Fruit fly (Drosophila melanogaster) whole organism, embryonic: Measurements from ENCODE around the gene TotZ.
A peak's percentile ranks its signal among the peaks of the same experiment; 100 is the strongest.

Experiments
- Abd-B ChIP-seq: fragments of 200-800 bp; sonication (Bioruptor generic); optimal IDR thresholded peaks from 2 replicates; lab custom pipeline; 2018; ENCODE audit warnings: missing biosample characterization, mild to moderate bottlenecking, missing genetic modification characterization, moderate library complexity
- BEAF-32 ChIP-seq: fragments of 200-800 bp; sonication (Bioruptor generic); optimal IDR thresholded peaks from 3 replicates; lab custom pipeline; 2017; ENCODE audit warnings: missing biosample characterization, missing genetic modification characterization, mild to moderate bottlenecking, moderate library complexity, missing genetic modification reagents
- CG10321 ChIP-seq: fragments of 200-800 bp; sonication (Bioruptor generic); IDR thresholded peaks from 2 replicates; pipeline ENCODE4 v1.3.6; 2022; ENCODE audit warnings: missing biosample characterization, missing genetic modification characterization
- CG10366 ChIP-seq: fragments of 200-800 bp; sonication (Bioruptor generic); IDR thresholded peaks from 2 replicates; pipeline ENCODE4 v1.3.6; 2022; ENCODE audit warnings: missing biosample characterization, missing genetic modification characterization
- CG11456 ChIP-seq: fragments of 200-800 bp; sonication (Bioruptor generic); IDR thresholded peaks from 3 replicates; pipeline ENCODE4 v1.3.6; 2022; ENCODE audit warnings: missing biosample characterization, missing genetic modification characterization
- CG15011 ChIP-seq: fragments of 200-800 bp; sonication (Bioruptor generic); optimal IDR thresholded peaks from 3 replicates; lab custom pipeline; 2018; ENCODE audit warnings: missing biosample characterization, mild to moderate bottlenecking, missing genetic modification characterization
- CG17328 ChIP-seq: fragments of 200-800 bp; sonication (Bioruptor generic); IDR thresholded peaks from 2 replicates; pipeline ENCODE4 v1.3.6; 2022; ENCODE audit warnings: missing biosample characterization, missing genetic modification characterization
- CG17385 ChIP-seq: fragments of 200-800 bp; sonication (Bioruptor generic); optimal IDR thresholded peaks from 3 replicates; lab custom pipeline; 2018; ENCODE audit warnings: missing biosample characterization, mild to moderate bottlenecking, missing genetic modification characterization
- CG2116 ChIP-seq: fragments of 200-800 bp; sonication (Bioruptor generic); optimal IDR thresholded peaks from 3 replicates; lab custom pipeline; 2018; ENCODE audit warnings: missing biosample characterization, mild to moderate bottlenecking, missing genetic modification characterization
- CG2678 ChIP-seq: fragments of 200-800 bp; sonication (Bioruptor generic); optimal IDR thresholded peaks from 3 replicates; lab custom pipeline; 2019; ENCODE audit warnings: missing biosample characterization, mild to moderate bottlenecking, missing genetic modification characterization, moderate library complexity
- CG2875 ChIP-seq: fragments of 200-800 bp; sonication (Bioruptor generic); optimal IDR thresholded peaks from 2 replicates; lab custom pipeline; 2017; ENCODE audit warnings: missing biosample characterization, mild to moderate bottlenecking, missing genetic modification characterization, missing genetic modification reagents
- CG3281 ChIP-seq: fragments of 200-800 bp; sonication (Bioruptor generic); optimal IDR thresholded peaks from 3 replicates; lab custom pipeline; 2017; ENCODE audit warnings: missing biosample characterization, mild to moderate bottlenecking, missing genetic modification characterization
- CG4282 ChIP-seq: fragments of 200-800 bp; sonication (Bioruptor generic); optimal IDR thresholded peaks from 2 replicates; lab custom pipeline; 2016; ENCODE audit warnings: missing biosample characterization, missing genetic modification characterization
- CG7839 ChIP-seq: fragments of 200-800 bp; sonication (Bioruptor generic); optimal IDR thresholded peaks from 3 replicates; lab custom pipeline; 2018; ENCODE audit warnings: missing biosample characterization, mild to moderate bottlenecking, missing genetic modification characterization, moderate library complexity
- CG8089 ChIP-seq: fragments of 200-800 bp; sonication (Bioruptor generic); optimal IDR thresholded peaks from 3 replicates; lab custom pipeline; 2016; ENCODE audit warnings: missing biosample characterization, missing genetic modification characterization
- CG8924 ChIP-seq: fragments of 200-800 bp; optimal IDR thresholded peaks from 3 replicates; lab custom pipeline; 2019; ENCODE audit warnings: missing biosample characterization, mild to moderate bottlenecking, missing genetic modification characterization, moderate library complexity
- CG9876 ChIP-seq: fragments of 200-800 bp; sonication (Bioruptor generic); optimal IDR thresholded peaks from 2 replicates; lab custom pipeline; 2016; ENCODE audit warnings: missing biosample characterization, missing genetic modification characterization
- Ets97D ChIP-seq: fragments of 200-800 bp; sonication (Bioruptor generic); optimal IDR thresholded peaks from 3 replicates; lab custom pipeline; 2016; ENCODE audit warnings: missing biosample characterization, missing genetic modification characterization
- Fer1 ChIP-seq: fragments of 200-800 bp; sonication (Bioruptor generic); optimal IDR thresholded peaks from 2 replicates; lab custom pipeline; 2017; ENCODE audit warnings: missing biosample characterization, mild to moderate bottlenecking, missing genetic modification characterization
- Gsc ChIP-seq: fragments of 200-800 bp; sonication (Bioruptor generic); IDR thresholded peaks from 2 replicates; pipeline ENCODE4 v1.3.6; 2022; ENCODE audit warnings: missing biosample characterization, missing genetic modification characterization
- HLH54F ChIP-seq: fragments of 200-800 bp; sonication (Bioruptor generic); optimal IDR thresholded peaks from 3 replicates; lab custom pipeline; 2016; ENCODE audit warnings: missing biosample characterization, missing genetic modification characterization
- HLHmδ ChIP-seq: fragments of 200-800 bp; sonication (Bioruptor generic); optimal IDR thresholded peaks from 2 replicates; lab custom pipeline; 2018; ENCODE audit warnings: missing biosample characterization, mild to moderate bottlenecking, missing genetic modification characterization, moderate library complexity
- Mad ChIP-seq: fragments of 200-800 bp; sonication (Bioruptor generic); optimal IDR thresholded peaks from 2 replicates; lab custom pipeline; 2016; ENCODE audit warnings: missing biosample characterization, missing genetic modification characterization
- Meics ChIP-seq: fragments of 200-800 bp; sonication (Bioruptor generic); optimal IDR thresholded peaks from 2 replicates; lab custom pipeline; 2017; ENCODE audit warnings: missing biosample characterization, mild to moderate bottlenecking, missing genetic modification characterization
- Neu2 ChIP-seq: fragments of 200-800 bp; sonication (Bioruptor generic); optimal IDR thresholded peaks from 3 replicates; lab custom pipeline; 2016; ENCODE audit warnings: missing biosample characterization, missing genetic modification characterization, borderline replicate concordance
- PHDP ChIP-seq: fragments of 200-800 bp; sonication (Bioruptor generic); optimal IDR thresholded peaks from 3 replicates; lab custom pipeline; 2018; ENCODE audit warnings: missing biosample characterization, mild to moderate bottlenecking, missing genetic modification characterization, moderate library complexity
- Ptx1 ChIP-seq: fragments of 200-800 bp; sonication (Bioruptor generic); IDR thresholded peaks from 2 replicates; pipeline ENCODE4 v1.3.6; 2022; ENCODE audit warnings: missing biosample characterization, missing genetic modification characterization
- Ssrp ChIP-seq: fragments of 200-800 bp; sonication (Bioruptor generic); optimal IDR thresholded peaks from 2 replicates; lab custom pipeline; 2018; ENCODE audit warnings: missing biosample characterization, mild to moderate bottlenecking, missing genetic modification characterization, moderate library complexity
- Stat92E ChIP-seq, 3 experiments: fragments of >200 bp in 2 of 3; fragments of 200-800 bp in 1 of 3; sonication (Bioruptor generic) in 1 of 3; optimal IDR thresholded peaks; 2 replicates each; lab custom pipeline; 2017 to 2019; ENCODE audit warnings: missing biosample characterization in 3 of 3, missing genetic modification characterization in 3 of 3, mild to moderate bottlenecking in 1 of 3, moderate library complexity in 1 of 3
- Tbp ChIP-seq: fragments of >200 bp; optimal IDR thresholded peaks from 2 replicates; lab custom pipeline; 2018; ENCODE audit warnings: missing biosample characterization, missing genetic modification characterization
- aop ChIP-seq: fragments of 200-800 bp; sonication (Bioruptor generic); IDR thresholded peaks from 2 replicates; pipeline ENCODE4 v1.3.6; 2022; ENCODE audit warnings: missing biosample characterization, missing genetic modification characterization
- br ChIP-seq: fragments of >200 bp; optimal IDR thresholded peaks from 2 replicates; lab custom pipeline; 2017
- cad ChIP-seq: fragments of >200 bp; optimal IDR thresholded peaks from 2 replicates; lab custom pipeline; 2017; ENCODE audit warnings: missing biosample characterization, missing genetic modification characterization
- dmrt99B ChIP-seq: fragments of 200-800 bp; sonication (Bioruptor generic); optimal IDR thresholded peaks from 2 replicates; lab custom pipeline; 2018; ENCODE audit warnings: missing biosample characterization, mild to moderate bottlenecking, missing genetic modification characterization, moderate library complexity
- esg ChIP-seq: fragments of 200-800 bp; sonication (Bioruptor generic); conservative IDR thresholded peaks from 2 replicates; pipeline ENCODE4 v1.3.6; 2022; ENCODE audit warnings: missing biosample characterization, missing genetic modification characterization
- gcm2 ChIP-seq: fragments of 200-800 bp; sonication (Bioruptor generic); optimal IDR thresholded peaks from 2 replicates; lab custom pipeline; 2016; ENCODE audit warnings: missing biosample characterization, missing genetic modification characterization
- her ChIP-seq: fragments of 200-800 bp; sonication (Bioruptor generic); optimal IDR thresholded peaks from 2 replicates; lab custom pipeline; 2016; ENCODE audit warnings: missing biosample characterization, missing genetic modification characterization
- hth ChIP-seq: fragments of >200 bp; optimal IDR thresholded peaks from 2 replicates; lab custom pipeline; 2017; ENCODE audit warnings: inconsistent platforms
- lilli ChIP-seq: fragments of 200-800 bp; sonication (Bioruptor generic); optimal IDR thresholded peaks from 3 replicates; lab custom pipeline; 2016; ENCODE audit warnings: missing biosample characterization, missing genetic modification characterization
- lola ChIP-seq, 3 experiments: fragments of >200 bp in 2 of 3; fragments of 200-800 bp in 1 of 3; sonication (Bioruptor generic) in 1 of 3; optimal IDR thresholded peaks; 2 replicates each; lab custom pipeline; 2017 to 2019; ENCODE audit warnings: missing biosample characterization in 3 of 3, missing genetic modification characterization in 3 of 3, mild to moderate bottlenecking in 1 of 3, moderate library complexity in 1 of 3
- mirr ChIP-seq: fragments of 200-800 bp; sonication (Bioruptor generic); optimal IDR thresholded peaks from 3 replicates; lab custom pipeline; 2018; ENCODE audit warnings: missing biosample characterization, mild to moderate bottlenecking, missing genetic modification characterization
- p53 ChIP-seq: fragments of 200-800 bp; sonication (Bioruptor generic); optimal IDR thresholded peaks from 2 replicates; lab custom pipeline; 2016; ENCODE audit warnings: missing biosample characterization, missing genetic modification characterization
- ro ChIP-seq: fragments of 200-800 bp; sonication (Bioruptor generic); IDR thresholded peaks from 2 replicates; pipeline ENCODE4 v1.3.6; 2022; ENCODE audit warnings: missing biosample characterization, missing genetic modification characterization
- sisA ChIP-seq: fragments of 200-800 bp; sonication (Bioruptor generic); IDR thresholded peaks from 2 replicates; pipeline ENCODE4 v1.3.6; 2022; ENCODE audit warnings: missing biosample characterization, missing genetic modification characterization
- stc ChIP-seq: fragments of 200-800 bp; sonication (Bioruptor generic); IDR thresholded peaks from 2 replicates; pipeline ENCODE4 v1.3.6; 2022; ENCODE audit warnings: missing biosample characterization, missing genetic modification characterization
- sug ChIP-seq: fragments of 200-800 bp; optimal IDR thresholded peaks from 2 replicates; lab custom pipeline; 2019; ENCODE audit warnings: missing biosample characterization, mild to moderate bottlenecking, missing genetic modification characterization, moderate library complexity
- trh ChIP-seq: fragments of 200-800 bp; sonication (Bioruptor generic); optimal IDR thresholded peaks from 2 replicates; lab custom pipeline; 2016; ENCODE audit warnings: missing biosample characterization, missing genetic modification characterization
- tup ChIP-seq: fragments of 200-800 bp; sonication (Bioruptor generic); optimal IDR thresholded peaks from 2 replicates; lab custom pipeline; 2016; ENCODE audit warnings: missing biosample characterization, mild to moderate bottlenecking, missing genetic modification characterization, moderate library complexity
- unpg ChIP-seq: fragments of 200-800 bp; sonication (Bioruptor generic); optimal IDR thresholded peaks from 3 replicates; lab custom pipeline; 2018; ENCODE audit warnings: missing biosample characterization, mild to moderate bottlenecking, missing genetic modification characterization, moderate library complexity
- wek ChIP-seq: fragments of 200-800 bp; sonication (Bioruptor generic); optimal IDR thresholded peaks from 3 replicates; lab custom pipeline; 2018; ENCODE audit warnings: missing biosample characterization, mild to moderate bottlenecking, missing genetic modification characterization, moderate library complexity
- zfh2 ChIP-seq: fragments of 200-800 bp; sonication (Bioruptor generic); optimal IDR thresholded peaks from 2 replicates; lab custom pipeline; 2016; ENCODE audit warnings: missing biosample characterization, missing genetic modification characterization

Gene TotZ

dm6 chr3R:20850395-20851039 is 27.0 kb upstream of the TotZ start, which contains the start of gene RpS30 (continued):
- TF ChIP-seq PHDP (tag; lab: Kevin White, UChicago) = peak; percentile 55
- TF ChIP-seq CG17385 (GFP tag; lab: Kevin White, UChicago) = no peak
- peak; percentile 19 for TF ChIP-seq CG2875 (GFP tag; lab: Kevin White, UChicago)
- no peak for TF ChIP-seq unpg (GFP tag; lab: Kevin White, UChicago)
- TF ChIP-seq CG15011 (GFP tag; lab: Kevin White, UChicago) = no peak
- peak; percentile 43 for TF ChIP-seq CG9876 (GFP tag; lab: Kevin White, UChicago)
- no peak for TF ChIP-seq dmrt99B (tag; lab: Kevin White, UChicago)
- TF ChIP-seq CG17328 (GFP tag; lab: Robert Waterston, UW) = no peak
- TF ChIP-seq aop (GFP tag; lab: Robert Waterston, UW) = no peak
- TF ChIP-seq mirr (GFP tag; lab: Kevin White, UChicago) = peak; percentile 38
- no peak for TF ChIP-seq Ssrp
- TF ChIP-seq Ets97D (GFP tag; lab: Kevin White, UChicago) = peak; percentile 97
- TF ChIP-seq ro = no peak
- TF ChIP-seq CG2678 (tag; lab: Kevin White, UChicago) = no peak
- TF ChIP-seq gcm2 (GFP tag; lab: Kevin White, UChicago) = no peak
- no peak for TF ChIP-seq HLHmδ (GFP tag; lab: Kevin White, UChicago)
- peak; percentile 38 for TF ChIP-seq Meics (GFP tag; lab: Kevin White, UChicago)
- peak; percentile 39 for TF ChIP-seq HLH54F (GFP tag; lab: Kevin White, UChicago)
- TF ChIP-seq CG10321 (GFP tag; lab: Robert Waterston, UW) = no peak
- no peak for TF ChIP-seq lola (GFP tag; optimal IDR thresholded peaks at IDR 0.05; lab: Kevin White, UChicago)
- TF ChIP-seq Abd-B (GFP tag; lab: Kevin White, UChicago) = peak; percentile 6
- TF ChIP-seq CG8924 = peak; percentile 46
- TF ChIP-seq trh = no peak
- peak; percentile 37 for TF ChIP-seq CG3281 (GFP tag; lab: Kevin White, UChicago)
- peak; percentile 45; the same call in 1 of the 2 replicates for TF ChIP-seq stc (GFP tag; lab: Robert Waterston, UW)
- no peak; the same call in 2 of the 3 replicates for TF ChIP-seq CG11456 (GFP tag; lab: Robert Waterston, UW)
- no peak for TF ChIP-seq cad (GFP tag; lab: Kevin White, UChicago)
- TF ChIP-seq hth (lab: Kevin White, UChicago) = no peak
- no peak for TF ChIP-seq Ptx1 (GFP tag; lab: Robert Waterston, UW)
- no peak for TF ChIP-seq Tbp (GFP tag; lab: Kevin White, UChicago)
- TF ChIP-seq zfh2 = peak; percentile 41
- no peak for TF ChIP-seq wek (GFP tag; lab: Kevin White, UChicago)
- TF ChIP-seq sisA (GFP tag; lab: Robert Waterston, UW) = no peak
- peak; percentile 48 for TF ChIP-seq Mad (GFP tag; lab: Kevin White, UChicago)
- TF ChIP-seq Neu2 (GFP tag; lab: Kevin White, UChicago) = no peak
- peak; percentile 95 for TF ChIP-seq CG2116 (GFP tag; lab: Kevin White, UChicago)
- peak; percentile 98 for TF ChIP-seq BEAF-32 (GFP tag; lab: Kevin White, UChicago)
- no peak for TF ChIP-seq Gsc
- peak; percentile 52 for TF ChIP-seq p53 (GFP tag; lab: Kevin White, UChicago)
- no peak for TF ChIP-seq Stat92E (GFP tag; optimal IDR thresholded peaks at IDR 0.05; lab: Kevin White, UChicago)
- TF ChIP-seq sug (tag; lab: Kevin White, UChicago) = peak; percentile 60
- no peak for TF ChIP-seq esg (GFP tag; lab: Robert Waterston, UW)
- no peak for TF ChIP-seq br (lab: Kevin White, UChicago)
- peak; percentile 56 for TF ChIP-seq lilli (GFP tag; lab: Kevin White, UChicago)
- peak; percentile 59 for TF ChIP-seq Fer1 (GFP tag; lab: Kevin White, UChicago)
- peak; percentile 22 for TF ChIP-seq CG7839 (tag; lab: Kevin White, UChicago)
- TF ChIP-seq CG10366 (GFP tag; lab: Robert Waterston, UW) = peak; percentile 26; the same call in 1 of the 2 replicates
- peak; percentile 73 for TF ChIP-seq her (GFP tag; lab: Kevin White, UChicago)
- peak; percentile 17 for TF ChIP-seq CG4282 (GFP tag; lab: Kevin White, UChicago)
- TF ChIP-seq CG8089 (GFP tag; lab: Kevin White, UChicago) = peak; percentile 22
- no peak for TF ChIP-seq tup (GFP tag; lab: Kevin White, UChicago)
